Worm (Caenorhabditis elegans): Measurements from ENCODE around the gene R07E3.4.

DNA sequence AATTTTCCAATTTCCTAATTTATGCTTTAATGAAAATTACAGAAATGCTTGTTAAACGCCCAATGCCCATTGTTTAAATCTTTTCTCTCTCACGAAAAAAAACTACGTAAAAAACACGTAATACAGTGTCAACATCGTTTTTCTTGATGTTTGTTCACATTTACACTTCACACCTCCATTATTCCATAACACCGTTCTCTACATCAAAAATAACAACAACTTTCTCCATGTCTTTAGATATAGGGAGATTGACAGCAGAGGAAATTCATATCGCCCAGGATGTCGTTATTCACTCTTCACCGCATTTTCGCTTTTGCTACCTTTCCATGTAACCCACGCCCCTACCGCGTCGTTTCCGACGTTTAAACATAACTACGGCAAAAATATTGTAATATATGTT is 24.9 kb upstream of the R07E3.4 start, which contains the start of gene efhc-1:
- TF ChIP-seq him-1 (tag; optimal IDR thresholded peaks at IDR 0.05) (no peak), W03F9.2 (tag; optimal IDR thresholded peaks at IDR 0.05) (no peak), dao-5 (tag; optimal IDR thresholded peaks at IDR 0.05) (no peak)

Measured in whole organism, L4/young adult.